Worm (Caenorhabditis elegans): ENCODE results near the gene srj-5.
A peak's percentile ranks its signal among the peaks of the same experiment; 100 is the strongest.

Gene srj-5

DNA sequence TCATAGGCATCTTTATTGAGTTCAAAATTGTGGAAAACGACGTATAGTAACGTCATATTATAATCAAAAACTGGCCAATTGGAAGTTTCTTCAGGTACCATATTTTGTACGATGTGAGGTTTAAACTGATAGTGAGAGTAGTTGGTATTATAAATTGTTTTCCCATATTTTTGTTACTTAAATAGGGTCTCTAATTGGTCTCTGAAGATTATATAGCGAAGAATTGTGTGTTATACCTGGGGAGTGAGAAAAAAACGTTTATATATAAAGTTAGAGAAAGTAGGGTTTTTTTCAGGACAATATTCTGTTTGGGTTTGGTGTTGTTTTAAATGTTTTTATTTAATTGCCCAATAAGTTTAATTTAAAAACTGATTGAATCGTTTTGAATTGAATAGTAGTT is 27.9 kb downstream of the srj-5 start, which contains the start of gene srt-17:
TSS of gene srt-17 (minus strand) at position 101 of the 400 bp plus-strand sequence.
- TF ChIP-seq daf-16 (GFP tag; optimal IDR thresholded peaks at IDR 0.05) (no peak), daf-16 (tag; optimal IDR thresholded peaks at IDR 0.05) (no peak), cey-2 (tag; optimal IDR thresholded peaks at IDR 0.05; ENCODE audit: borderline replicate concordance, insufficient read depth) (no peak), Y48G9A.11 (GFP tag; IDR thresholded peaks at IDR 0.05) (no peak), daf-19 (GFP tag; conservative IDR thresholded peaks at IDR 0.05) (no peak), lin-15B (tag; optimal IDR thresholded peaks at IDR 0.05) (no peak), F37D6.2 (tag; optimal IDR thresholded peaks at IDR 0.05) (no peak), hif-1 (tag; optimal IDR thresholded peaks at IDR 0.05) (no peak), nhr-10 (tag; optimal IDR thresholded peaks at IDR 0.05) (no peak), vab-7 (GFP tag; IDR thresholded peaks at IDR 0.05) (no peak), ZK337.2 (GFP tag; IDR thresholded peaks at IDR 0.05) (no peak), zip-2 (tag; optimal IDR thresholded peaks at IDR 0.05) (no peak), snpc-1.2 (GFP tag; IDR thresholded peaks at IDR 0.05) (no peak), ZK546.5 (tag; optimal IDR thresholded peaks at IDR 0.05) (no peak), ces-1 (GFP tag; optimal IDR thresholded peaks at IDR 0.05) (no peak), nhr-11 (tag; optimal IDR thresholded peaks at IDR 0.05) (no peak)

DNA sequence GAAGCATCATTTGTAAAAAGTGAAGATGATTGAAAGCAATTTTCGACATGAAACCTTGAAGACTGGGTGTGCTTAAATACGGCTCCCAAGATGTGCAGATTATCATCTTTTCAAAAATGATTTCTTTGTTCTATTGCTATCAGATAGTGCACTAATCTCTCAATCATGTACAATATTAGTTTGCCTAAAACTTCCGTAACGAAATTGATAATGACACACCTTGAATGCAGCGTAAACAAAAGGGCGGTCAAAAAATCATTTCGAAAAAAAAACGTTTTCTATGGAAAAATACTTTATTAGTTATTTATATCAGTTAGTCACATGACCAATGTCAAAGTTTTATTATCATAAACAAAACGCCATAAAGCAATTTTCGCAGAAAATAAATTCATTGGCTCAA is 29.9 kb downstream of the srj-5 start, which contains the start of gene F48G7.5:
TSS of gene F48G7.5 (minus strand) at position 34 of the 400 bp plus-strand sequence.
- TF ChIP-seq daf-16 (GFP tag; optimal IDR thresholded peaks at IDR 0.05) (no peak), daf-16 (tag; optimal IDR thresholded peaks at IDR 0.05) (peak; percentile 78), rbr-2 (tag; optimal IDR thresholded peaks at IDR 0.05) (no peak), dve-1 (tag; optimal IDR thresholded peaks at IDR 0.05; ENCODE audit: insufficient read depth) (peak; percentile 6), pqm-1 (tag; optimal IDR thresholded peaks at IDR 0.05) (peak; percentile 26)

DNA sequence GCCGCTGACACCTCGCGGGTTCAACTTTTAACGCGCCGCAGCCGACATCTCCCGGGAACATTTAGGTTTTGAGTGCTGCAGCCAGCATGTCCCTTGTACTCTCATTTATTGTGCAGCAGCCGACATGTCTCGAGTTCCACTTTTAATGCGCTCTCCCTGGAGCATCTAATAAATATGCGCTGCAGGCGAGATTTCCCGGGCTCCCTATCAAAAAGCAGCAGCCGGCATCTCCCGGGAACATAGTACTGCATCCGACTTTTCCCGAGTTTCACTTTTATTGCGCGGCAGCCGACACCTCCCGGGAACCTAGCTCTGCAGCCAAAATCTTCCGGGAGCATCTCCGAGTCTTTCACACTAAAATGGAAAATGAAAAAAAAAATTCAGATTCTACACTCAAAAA is 31.9 kb downstream of the srj-5 start:
- TF ChIP-seq R02D3.7 (tag; optimal IDR thresholded peaks at IDR 0.05) (no peak), set-16 (GFP tag; IDR thresholded peaks at IDR 0.05) (peak; percentile 51), aha-1 (tag) (peak; percentile 3), ZK337.2 (GFP tag; IDR thresholded peaks at IDR 0.05) (no peak), Y105C5A.15 (GFP tag; IDR thresholded peaks at IDR 0.05) (no peak), skn-1 (tag; optimal IDR thresholded peaks at IDR 0.05) (no peak), Y75B8A.6 (GFP tag; IDR thresholded peaks at IDR 0.05) (no peak)

DNA sequence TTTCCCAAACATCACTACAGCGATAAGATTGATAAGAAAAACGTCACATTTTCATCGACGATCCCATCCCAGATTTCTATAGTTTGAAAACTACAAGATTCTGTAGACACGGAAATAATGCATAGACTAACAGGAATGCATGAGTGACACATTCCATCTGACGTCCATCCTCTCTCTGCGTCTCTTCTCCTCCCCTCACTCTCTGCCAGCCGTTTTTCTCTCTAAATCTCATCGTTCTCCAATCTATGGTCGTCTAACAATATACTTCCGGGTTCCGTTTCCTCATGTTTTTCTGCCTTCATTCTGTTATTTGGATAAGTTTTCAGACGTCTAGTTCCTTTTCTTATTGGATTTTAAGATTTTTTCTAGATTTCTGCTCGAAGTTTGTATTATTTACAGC is 33.8 kb downstream of the srj-5 start, which contains the start of gene F48G7.4:
TSS of gene F48G7.4 (plus strand) at position 400 of the 400 bp plus-strand sequence.
- TF ChIP-seq dpl-1 (GFP tag; optimal IDR thresholded peaks at IDR 0.05) (peak; percentile 10), snpc-4 (tag; optimal IDR thresholded peaks at IDR 0.05) (no peak), mxl-3 (GFP tag; optimal IDR thresholded peaks at IDR 0.05) (no peak), unc-62 (GFP tag; optimal IDR thresholded peaks at IDR 0.05 in 1 of 2) (peak in 1 of 2 experiments; percentile 99), unc-62 (tag; optimal IDR thresholded peaks at IDR 0.05) (no peak), snpc-1.2 (GFP tag; IDR thresholded peaks at IDR 0.05) (no peak), daf-16 (GFP tag; optimal IDR thresholded peaks at IDR 0.05) (no peak), daf-16 (tag; optimal IDR thresholded peaks at IDR 0.05) (no peak), ces-1 (GFP tag; optimal IDR thresholded peaks at IDR 0.05) (no peak), dmd-6 (GFP tag; IDR thresholded peaks at IDR 0.05) (peak; percentile 75), F10B5.3 (tag; optimal IDR thresholded peaks at IDR 0.05) (no peak), ceh-28 (tag; optimal IDR thresholded peaks at IDR 0.05) (no peak), skn-1 (tag; optimal IDR thresholded peaks at IDR 0.05) (no peak), lsy-2 (tag; optimal IDR thresholded peaks at IDR 0.05) (peak; percentile 40 to 76), unc-130 (GFP tag; optimal IDR thresholded peaks at IDR 0.05) (no peak), hlh-30 (tag; optimal IDR thresholded peaks at IDR 0.05; ENCODE audit: insufficient read depth) (peak; percentile 79), tra-1 (GFP tag; IDR thresholded peaks at IDR 0.05) (peak; percentile 77), T26A8.4 (GFP tag; IDR thresholded peaks at IDR 0.05) (no peak), nhr-111 (GFP tag; optimal IDR thresholded peaks at IDR 0.05) (no peak), Y105C5A.15 (GFP tag; IDR thresholded peaks at IDR 0.05) (no peak), T20F7.1 (GFP tag; optimal IDR thresholded peaks at IDR 0.05) (no peak), zfp-3 (GFP tag; conservative IDR thresholded peaks at IDR 0.05) (no peak), mdl-1 (tag; optimal IDR thresholded peaks at IDR 0.05) (peak in 1 of 2 experiments; percentile 60), unc-39 (tag; optimal IDR thresholded peaks at IDR 0.05) (no peak), ZK546.5 (tag; optimal IDR thresholded peaks at IDR 0.05) (no peak), F49E8.2 (tag; optimal IDR thresholded peaks at IDR 0.05; ENCODE audit: borderline replicate concordance) (no peak), set-16 (GFP tag; IDR thresholded peaks at IDR 0.05) (no peak), nhr-25 (tag; optimal IDR thresholded peaks at IDR 0.05; ENCODE audit: borderline replicate concordance, insufficient read depth) (no peak)

All from whole organism, L4 larva.